Fruit fly (Drosophila melanogaster) whole organism, prepupa: Measurements from ENCODE around the gene CG7656.

Source experiments
- CG10631 ChIP-seq: fragments of 200-800 bp; sonication (Bioruptor generic); optimal IDR thresholded peaks from 2 replicates; lab custom pipeline; 2016; ENCODE audit warnings: missing biosample characterization, missing genetic modification characterization
- CG10669 ChIP-seq: fragments of 200-800 bp; sonication (Bioruptor generic); optimal IDR thresholded peaks from 3 replicates; lab custom pipeline; 2018; ENCODE audit warnings: missing biosample characterization, mild to moderate bottlenecking, missing genetic modification characterization, moderate library complexity
- CG11294 ChIP-seq: fragments of 200-800 bp; sonication (Bioruptor generic); IDR thresholded peaks from 2 replicates; pipeline ENCODE4 v1.3.6; 2022; ENCODE audit warnings: missing biosample characterization, missing genetic modification characterization
- CG1621 ChIP-seq: fragments of 200-800 bp; sonication (Bioruptor generic); optimal IDR thresholded peaks from 3 replicates; lab custom pipeline; 2018; ENCODE audit warnings: missing biosample characterization, mild to moderate bottlenecking, missing genetic modification characterization
- CG16779 ChIP-seq: fragments of 200-800 bp; sonication (Bioruptor generic); optimal IDR thresholded peaks from 3 replicates; lab custom pipeline; 2017; ENCODE audit warnings: missing biosample characterization, mild to moderate bottlenecking, missing genetic modification characterization
- CG3032 ChIP-seq: fragments of 200-800 bp; optimal IDR thresholded peaks from 2 replicates; lab custom pipeline; 2019; ENCODE audit warnings: missing biosample characterization, mild to moderate bottlenecking, missing genetic modification characterization, moderate library complexity
- CG31627 ChIP-seq: fragments of 200-800 bp; sonication (Bioruptor generic); optimal IDR thresholded peaks from 3 replicates; lab custom pipeline; 2016; ENCODE audit warnings: missing biosample characterization, missing genetic modification characterization
- CG34406 ChIP-seq: fragments of 200-800 bp; sonication (Bioruptor generic); optimal IDR thresholded peaks from 3 replicates; lab custom pipeline; 2016; ENCODE audit warnings: missing biosample characterization, missing genetic modification characterization
- CG4318 ChIP-seq: fragments of 200-800 bp; sonication (Bioruptor generic); optimal IDR thresholded peaks from 3 replicates; lab custom pipeline; 2017; ENCODE audit warnings: missing biosample characterization, mild to moderate bottlenecking, missing genetic modification characterization
- CG6163 ChIP-seq: fragments of 200-800 bp; sonication (Bioruptor generic); IDR thresholded peaks from 3 replicates; pipeline ENCODE4 v1.3.6; 2022; ENCODE audit warnings: missing biosample characterization, missing genetic modification characterization
- CG6792 ChIP-seq: fragments of 200-800 bp; sonication (Bioruptor generic); optimal IDR thresholded peaks from 3 replicates; lab custom pipeline; 2016; ENCODE audit warnings: missing biosample characterization, missing genetic modification characterization
- CG6808 ChIP-seq: fragments of 200-800 bp; sonication (Bioruptor generic); optimal IDR thresholded peaks from 3 replicates; lab custom pipeline; 2017; ENCODE audit warnings: missing biosample characterization, missing genetic modification characterization, mild to moderate bottlenecking, moderate library complexity, missing genetic modification reagents
- CG6854 ChIP-seq: fragments of 200-800 bp; sonication (Bioruptor generic); optimal IDR thresholded peaks from 2 replicates; lab custom pipeline; 2017; ENCODE audit warnings: missing biosample characterization, mild to moderate bottlenecking, missing genetic modification characterization
- CG7368 ChIP-seq: fragments of 200-800 bp; sonication (Bioruptor generic); optimal IDR thresholded peaks from 3 replicates; lab custom pipeline; 2016; ENCODE audit warnings: missing biosample characterization, missing genetic modification characterization
- CG8119 ChIP-seq: fragments of 200-800 bp; sonication (Bioruptor generic); IDR thresholded peaks from 3 replicates; pipeline ENCODE4 v1.3.6; 2022; ENCODE audit warnings: missing biosample characterization, missing genetic modification characterization
- CG8632 ChIP-seq: fragments of 200-800 bp; sonication (Bioruptor generic); optimal IDR thresholded peaks from 3 replicates; lab custom pipeline; 2016; ENCODE audit warnings: missing biosample characterization, missing genetic modification characterization
- CG9139 ChIP-seq: fragments of 200-800 bp; sonication (Bioruptor generic); optimal IDR thresholded peaks from 3 replicates; lab custom pipeline; 2017; ENCODE audit warnings: missing biosample characterization, mild to moderate bottlenecking, missing genetic modification characterization
- Eip78C ChIP-seq: fragments of 200-800 bp; sonication (Bioruptor generic); peaks from one replicate; lab custom pipeline; 2016; ENCODE audit warnings: missing biosample characterization, missing genetic modification characterization
- Eip93F ChIP-seq: fragments of 200-800 bp; sonication (Bioruptor generic); optimal IDR thresholded peaks from 2 replicates; lab custom pipeline; 2016; ENCODE audit warnings: missing biosample characterization, mild to moderate bottlenecking, missing genetic modification characterization
- Ets21C ChIP-seq: fragments of 200-800 bp; sonication (Bioruptor generic); optimal IDR thresholded peaks from 3 replicates; lab custom pipeline; 2016; ENCODE audit warnings: missing biosample characterization, missing genetic modification characterization
- Gug ChIP-seq: fragments of 200-800 bp; sonication (Bioruptor generic); IDR thresholded peaks from 2 replicates; pipeline ENCODE4 v1.3.6; 2022; ENCODE audit warnings: missing biosample characterization, missing genetic modification characterization
- Hr38 ChIP-seq: sonication (Bioruptor generic); optimal IDR thresholded peaks from 2 replicates; lab custom pipeline; 2016; ENCODE audit warnings: missing biosample characterization, missing genetic modification characterization
- Met ChIP-seq: fragments of 200-800 bp; sonication (Bioruptor generic); optimal IDR thresholded peaks from 3 replicates; lab custom pipeline; 2016; ENCODE audit warnings: missing biosample characterization, missing genetic modification characterization
- OdsH ChIP-seq: fragments of 200-800 bp; sonication (Bioruptor generic); optimal IDR thresholded peaks from 3 replicates; lab custom pipeline; 2016; ENCODE audit warnings: missing biosample characterization, missing genetic modification characterization
- Sox102F ChIP-seq: fragments of 200-800 bp; sonication (Bioruptor generic); optimal IDR thresholded peaks from 2 replicates; lab custom pipeline; 2016; ENCODE audit warnings: missing biosample characterization, mild to moderate bottlenecking, missing genetic modification characterization
- Sox15 ChIP-seq: fragments of 200-800 bp; sonication (Bioruptor generic); optimal IDR thresholded peaks from 3 replicates; lab custom pipeline; 2016; ENCODE audit warnings: missing biosample characterization, missing genetic modification characterization
- achi ChIP-seq: fragments of 200-800 bp; sonication (Bioruptor generic); optimal IDR thresholded peaks from 3 replicates; lab custom pipeline; 2016; ENCODE audit warnings: missing biosample characterization, missing genetic modification characterization
- cyc ChIP-seq: fragments of 200-800 bp; sonication (Bioruptor generic); optimal IDR thresholded peaks from 3 replicates; lab custom pipeline; 2016; ENCODE audit warnings: missing biosample characterization, missing genetic modification characterization
- dsx ChIP-seq: fragments of 200-800 bp; optimal IDR thresholded peaks from 3 replicates; lab custom pipeline; 2019; ENCODE audit warnings: missing biosample characterization, mild to moderate bottlenecking, missing genetic modification characterization, moderate library complexity; ENCODE audit not compliant: poor library complexity, severe bottlenecking
- eg ChIP-seq: fragments of 200-800 bp; sonication (Bioruptor generic); IDR thresholded peaks from 3 replicates; pipeline ENCODE4 v1.3.6; 2022; ENCODE audit warnings: missing biosample characterization, missing genetic modification characterization
- esn ChIP-seq: fragments of 200-800 bp; sonication (Bioruptor generic); optimal IDR thresholded peaks from 2 replicates; lab custom pipeline; 2016; ENCODE audit warnings: missing biosample characterization, mild to moderate bottlenecking, missing genetic modification characterization, moderate library complexity
- fd59A ChIP-seq: fragments of 200-800 bp; sonication (Bioruptor generic); optimal IDR thresholded peaks from 2 replicates; lab custom pipeline; 2017; ENCODE audit warnings: missing biosample characterization, mild to moderate bottlenecking, missing genetic modification characterization, missing genetic modification reagents
- fd85E ChIP-seq: fragments of 200-800 bp; sonication (Bioruptor generic); optimal IDR thresholded peaks from 3 replicates; lab custom pipeline; 2016; ENCODE audit warnings: missing biosample characterization, missing genetic modification characterization
- fkh ChIP-seq: fragments of 200-800 bp; sonication (Bioruptor generic); optimal IDR thresholded peaks from 3 replicates; lab custom pipeline; 2017; ENCODE audit warnings: missing biosample characterization, mild to moderate bottlenecking, missing genetic modification characterization, moderate library complexity
- lz ChIP-seq: fragments of 200-800 bp; sonication (Bioruptor generic); optimal IDR thresholded peaks from 3 replicates; lab custom pipeline; 2016; ENCODE audit warnings: missing biosample characterization, missing genetic modification characterization
- pdm3 ChIP-seq: fragments of 200-800 bp; sonication (Bioruptor generic); optimal IDR thresholded peaks from 3 replicates; lab custom pipeline; 2016; ENCODE audit warnings: missing biosample characterization, missing genetic modification characterization
- spab ChIP-seq: fragments of 200-800 bp; sonication (Bioruptor generic); optimal IDR thresholded peaks from 2 replicates; lab custom pipeline; 2017; ENCODE audit warnings: missing biosample characterization, mild to moderate bottlenecking, missing genetic modification characterization, missing genetic modification reagents
- ss ChIP-seq, 2 experiments: fragments of 200-800 bp; sonication (Bioruptor generic); optimal IDR thresholded peaks; 2 replicates in 1 of 2; 3 replicates in 1 of 2; lab custom pipeline; 2017 to 2018; ENCODE audit warnings: mild to moderate bottlenecking in 2 of 2, missing biosample characterization in 2 of 2, missing genetic modification characterization in 2 of 2, moderate library complexity in 1 of 2
- svp ChIP-seq: fragments of 200-800 bp; sonication (Bioruptor generic); peaks from one replicate; lab custom pipeline; 2016; ENCODE audit warnings: missing biosample characterization, missing genetic modification characterization
- vri ChIP-seq: fragments of 200-800 bp; sonication (Bioruptor generic); optimal IDR thresholded peaks from 3 replicates; lab custom pipeline; 2016; ENCODE audit warnings: missing biosample characterization, mild to moderate bottlenecking, missing genetic modification characterization

The CG7656 gene

DNA sequence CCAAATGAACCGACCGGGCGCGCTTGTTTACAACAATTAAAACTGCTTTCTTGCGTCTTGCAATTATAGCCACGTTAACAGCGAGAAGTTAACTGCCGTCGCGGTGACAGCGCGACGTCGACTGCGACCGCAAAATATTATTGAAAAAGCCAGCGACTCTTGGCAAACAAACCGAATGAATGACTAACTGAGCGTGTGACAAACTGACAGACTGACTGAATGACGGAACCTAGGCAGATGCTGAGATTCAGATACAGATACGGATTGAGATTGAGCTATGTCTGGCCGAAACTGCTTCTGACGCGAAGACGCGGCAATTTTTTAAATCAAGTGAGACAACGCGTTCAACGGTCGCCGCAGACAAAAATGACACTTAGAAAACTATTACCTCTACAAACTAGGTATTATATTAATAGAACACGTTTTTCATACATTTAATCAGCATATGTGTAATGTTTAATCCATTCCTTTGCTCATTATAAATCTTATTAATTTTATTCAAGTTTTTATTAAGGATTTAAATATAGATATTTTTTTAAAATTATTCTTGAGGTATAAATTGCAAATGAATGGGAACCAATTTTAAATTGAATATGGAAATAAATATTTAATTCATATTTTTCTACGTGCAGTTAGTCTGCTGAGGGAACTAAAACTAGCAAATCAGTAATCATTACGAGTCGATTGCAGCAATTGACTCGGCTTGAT, 46.5 kb upstream of the CG7656 start:
- TF ChIP-seq dsx (GFP tag; lab: Kevin White, UChicago): no peak
- no peak for TF ChIP-seq CG10669 (GFP tag; lab: Kevin White, UChicago)
- TF ChIP-seq Eip78C: no peak
- no peak for TF ChIP-seq CG6163 (GFP tag; lab: Robert Waterston, UW)
- peak; percentile 41 for TF ChIP-seq fkh (GFP tag; lab: Kevin White, UChicago)
- TF ChIP-seq lz (GFP tag; lab: Kevin White, UChicago): no peak
- no peak for TF ChIP-seq CG3032 (tag; lab: Kevin White, UChicago)
- no peak for TF ChIP-seq CG8119

DNA sequence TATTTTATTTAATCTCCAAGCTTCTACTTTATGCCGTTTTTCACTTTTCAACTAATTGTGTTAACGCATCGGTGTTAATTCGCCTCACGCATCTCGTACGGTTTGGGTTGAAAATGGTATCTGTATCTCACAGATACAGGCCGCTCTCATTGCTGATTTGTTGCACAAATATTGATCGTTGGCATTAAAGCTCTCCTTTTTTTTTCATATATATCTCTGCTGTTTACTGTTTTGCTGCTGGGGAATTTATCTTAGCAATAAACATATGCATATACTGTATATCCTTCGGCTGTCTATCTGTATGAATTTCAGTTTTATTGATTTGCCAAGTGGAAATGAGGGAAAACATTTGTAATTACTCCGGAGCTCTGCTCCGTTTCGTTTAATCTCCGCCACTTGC, 44.7 kb upstream of the CG7656 start:
- TF ChIP-seq CG6808 (GFP tag; lab: Kevin White, UChicago) (peak; percentile 18), vri (GFP tag; lab: Kevin White, UChicago) (no peak), esn (peak; percentile 16), CG8632 (GFP tag; lab: Kevin White, UChicago) (peak; percentile 33), Met (GFP tag; lab: Kevin White, UChicago) (peak; percentile 9), CG6854 (GFP tag; lab: Kevin White, UChicago) (peak; percentile 16), ss (GFP tag; optimal IDR thresholded peaks at IDR 0.05; lab: Kevin White, UChicago) (peak in 1 of 2 experiments; percentile 23), Sox102F (peak; percentile 31), achi (GFP tag; lab: Kevin White, UChicago) (peak; percentile 4), spab (GFP tag; lab: Kevin White, UChicago) (no peak), fkh (GFP tag; lab: Kevin White, UChicago) (peak; percentile 73), svp (GFP tag; lab: Kevin White, UChicago) (peak; percentile 52), Ets21C (GFP tag; lab: Kevin White, UChicago) (no peak), fd59A (no peak), Eip78C (peak; percentile 72), CG9139 (GFP tag; lab: Kevin White, UChicago) (peak; percentile 23), pdm3 (GFP tag; lab: Kevin White, UChicago) (no peak), CG6792 (GFP tag; lab: Kevin White, UChicago) (peak; percentile 2)
- TF ChIP-seq, all 60 proteins: peak for 13

DNA sequence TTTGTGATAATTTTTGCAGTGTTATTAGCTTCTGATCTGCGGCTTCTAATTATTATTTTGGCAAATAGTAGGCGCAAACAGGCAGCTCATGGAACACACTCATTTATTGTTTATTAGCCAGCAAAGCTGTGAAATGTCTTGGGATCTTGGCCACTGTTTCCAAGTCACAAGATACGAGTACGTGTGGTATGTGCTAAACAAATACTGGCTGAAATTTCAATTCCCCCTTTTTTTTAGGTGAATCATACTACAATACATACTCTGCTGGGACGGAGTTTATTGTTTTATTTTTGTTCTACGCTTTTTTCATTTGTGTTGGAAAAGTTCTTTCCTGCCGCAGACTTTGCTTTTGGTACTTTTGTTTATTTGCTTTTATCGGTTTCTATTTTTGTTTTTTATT, 43.1 kb upstream of the CG7656 start:
- TF ChIP-seq fkh (GFP tag; lab: Kevin White, UChicago): peak; percentile 73
- no peak for TF ChIP-seq pdm3 (GFP tag; lab: Kevin White, UChicago)

DNA sequence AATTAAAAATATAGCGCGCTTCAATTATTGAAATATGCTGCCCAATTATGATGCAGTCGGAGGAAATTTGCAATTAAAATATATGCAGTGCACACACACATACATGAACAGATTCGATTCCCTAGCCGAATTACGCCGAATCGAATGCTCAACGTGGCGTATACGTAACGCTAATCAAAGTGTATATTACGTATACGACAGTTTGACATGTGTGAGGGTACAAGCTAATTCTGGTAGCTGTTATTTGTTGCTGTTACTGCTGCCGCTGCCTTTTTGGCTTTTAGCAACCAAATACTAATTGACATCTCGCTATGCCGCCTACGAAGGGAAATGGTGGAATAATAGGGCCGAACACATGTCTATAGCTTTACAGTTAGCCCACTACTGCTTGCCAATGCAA, 39.3 kb upstream of the CG7656 start:
- no peak for TF ChIP-seq fd59A
- TF ChIP-seq Hr38: no peak
- TF ChIP-seq CG6854 (GFP tag; lab: Kevin White, UChicago): no peak
- no peak for TF ChIP-seq CG10631 (GFP tag; lab: Kevin White, UChicago)
- no peak for TF ChIP-seq dsx (GFP tag; lab: Kevin White, UChicago)

DNA sequence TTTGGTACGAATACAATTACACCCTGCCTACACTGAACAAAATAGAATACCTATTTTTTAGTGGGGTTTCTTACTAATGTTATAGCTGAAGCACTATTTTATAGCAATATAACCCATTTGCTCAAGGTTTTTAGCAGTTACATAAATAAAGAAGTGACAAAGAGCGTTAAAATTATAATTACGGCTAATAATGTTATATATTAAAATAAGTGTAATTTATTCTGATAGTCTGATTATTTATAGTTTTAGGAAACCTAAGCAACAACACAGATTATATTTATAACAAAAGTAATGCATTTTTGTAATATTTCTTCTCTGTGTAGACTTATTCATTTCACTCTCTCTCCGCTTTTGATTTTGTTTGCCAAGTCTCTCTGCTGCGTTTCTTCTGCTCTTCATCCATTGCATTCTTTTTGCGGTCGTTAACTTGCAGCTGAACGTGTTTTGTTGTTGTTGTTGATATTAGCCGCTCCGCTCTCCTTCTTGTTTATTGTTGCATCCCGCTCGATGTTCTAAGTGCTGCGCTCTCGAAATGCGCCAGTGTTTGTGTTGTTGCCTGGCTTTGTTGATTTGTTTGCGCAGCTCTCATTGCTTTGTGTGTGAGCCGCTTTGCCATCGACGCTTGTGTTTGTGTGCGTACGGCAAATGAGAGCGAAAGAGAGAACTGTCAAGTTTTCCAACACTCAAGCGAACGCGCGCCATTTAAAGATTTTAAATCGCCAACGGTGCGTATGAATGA, 37.9 kb upstream of the CG7656 start:
- TF ChIP-seq CG10669 (GFP tag; lab: Kevin White, UChicago): peak; percentile 90
- TF ChIP-seq OdsH (GFP tag; lab: Kevin White, UChicago): peak; percentile 97
- peak; percentile 50 for TF ChIP-seq fd85E (GFP tag; lab: Kevin White, UChicago)
- TF ChIP-seq CG34406 (GFP tag; lab: Kevin White, UChicago): peak; percentile 97
- peak; percentile 87 for TF ChIP-seq CG11294 (GFP tag; lab: Robert Waterston, UW)
- TF ChIP-seq cyc (GFP tag; lab: Kevin White, UChicago): peak; percentile 92
- TF ChIP-seq CG31627 (GFP tag; lab: Kevin White, UChicago): peak; percentile 93
- TF ChIP-seq Met (GFP tag; lab: Kevin White, UChicago): peak; percentile 93
- peak; percentile 98 for TF ChIP-seq CG4318 (GFP tag; lab: Kevin White, UChicago)
- peak; percentile 97 for TF ChIP-seq CG8632 (GFP tag; lab: Kevin White, UChicago)
- TF ChIP-seq CG16779 (tag; lab: Kevin White, UChicago): peak; percentile 95
- TF ChIP-seq Sox15 (GFP tag; lab: Kevin White, UChicago): peak; percentile 94
- TF ChIP-seq CG1621 (tag; lab: Kevin White, UChicago): peak; percentile 81
- peak; percentile 87 for TF ChIP-seq CG9139 (GFP tag; lab: Kevin White, UChicago)
- peak; percentile 91; the same call in 1 of the 2 replicates for TF ChIP-seq Gug (GFP tag; lab: Robert Waterston, UW)
- peak; percentile 98 for TF ChIP-seq Eip78C
- peak; percentile 95 for TF ChIP-seq svp (GFP tag; lab: Kevin White, UChicago)
- TF ChIP-seq eg (GFP tag; lab: Robert Waterston, UW): peak; percentile 91
- TF ChIP-seq Eip93F (GFP tag; lab: Kevin White, UChicago): peak; percentile 82
- peak; percentile 87 for TF ChIP-seq CG7368 (GFP tag; lab: Kevin White, UChicago)
